Worm (Caenorhabditis elegans) whole organism, L3 larva: ENCODE results near the gene Y110A2AL.1.
"Not testable (repeated sequence)": the region's sequence is repeated elsewhere in the genome, so short reads cannot be mapped to it uniquely, and the experiment has no call there.

ENCODE experiments used
- R02D3.7 ChIP-seq: fragments of 150-350 bp; optimal IDR thresholded peaks from 2 replicates; lab custom pipeline; 2014; ENCODE audit warnings: missing biosample characterization, missing genetic modification characterization
- ZK546.5 ChIP-seq: sonication (generic microtip); optimal IDR thresholded peaks from 2 replicates; lab custom pipeline; 2017; ENCODE audit warnings: missing biosample characterization, missing genetic modification characterization
- aly-2 ChIP-seq: fragments of 150-350 bp; optimal IDR thresholded peaks from 2 replicates; lab custom pipeline; 2014; ENCODE audit warnings: missing biosample characterization, missing genetic modification characterization
- ama-1 ChIP-seq: fragments of 150-350 bp; optimal IDR thresholded peaks from 2 replicates; lab custom pipeline; 2018
- ceh-82 ChIP-seq: fragments of 150-350 bp; optimal IDR thresholded peaks from 2 replicates; lab custom pipeline; 2014; ENCODE audit warnings: missing biosample characterization, missing genetic modification characterization
- ceh-9 ChIP-seq: sonication (generic microtip); optimal IDR thresholded peaks from 2 replicates; lab custom pipeline; 2018; ENCODE audit warnings: missing biosample characterization, missing genetic modification characterization
- daf-12 ChIP-seq: fragments of 150-350 bp; optimal IDR thresholded peaks from 2 replicates; lab custom pipeline; 2014; ENCODE audit warnings: missing biosample characterization, missing genetic modification reagents, missing genetic modification characterization
- egl-27 ChIP-seq: sonication (generic microtip); optimal IDR thresholded peaks from 4 replicates; lab custom pipeline; 2017; ENCODE audit warnings: missing biosample characterization, missing genetic modification reagents, missing genetic modification characterization
- elt-1 ChIP-seq: fragments of 150-350 bp; optimal IDR thresholded peaks from 2 replicates; lab custom pipeline; 2014; ENCODE audit warnings: missing biosample characterization, missing genetic modification characterization
- elt-2 ChIP-seq: sonication (generic microtip); optimal IDR thresholded peaks from 2 replicates; lab custom pipeline; 2016; ENCODE audit warnings: missing genetic modification reagents, mild to moderate bottlenecking, missing genetic modification characterization, missing compliant biosample characterization
- elt-3 ChIP-seq, 3 experiments: fragments of 150-350 bp in 1 of 3; sonication (generic microtip) in 2 of 3; optimal IDR thresholded peaks; 2 replicates in 2 of 3; 4 replicates in 1 of 3; lab custom pipeline; 2014 to 2017; ENCODE audit warnings: missing biosample characterization in 3 of 3, missing genetic modification characterization in 3 of 3
- fkh-10 ChIP-seq: sonication (generic microtip); optimal IDR thresholded peaks from 2 replicates; lab custom pipeline; 2017; ENCODE audit warnings: missing biosample characterization, missing genetic modification reagents, missing genetic modification characterization
- fkh-2 ChIP-seq: fragments of 150-350 bp; optimal IDR thresholded peaks from 2 replicates; lab custom pipeline; 2014; ENCODE audit warnings: missing biosample characterization, missing genetic modification reagents, missing genetic modification characterization
- fos-1 ChIP-seq: fragments of 150-350 bp; optimal IDR thresholded peaks from 2 replicates; lab custom pipeline; 2014; ENCODE audit warnings: missing biosample characterization, missing genetic modification characterization
- jun-1 ChIP-seq: fragments of 150-350 bp; optimal IDR thresholded peaks from 2 replicates; lab custom pipeline; 2014; ENCODE audit warnings: missing biosample characterization, missing genetic modification reagents, missing genetic modification characterization
- lin-15B ChIP-seq: fragments of 150-350 bp; optimal IDR thresholded peaks from 2 replicates; lab custom pipeline; 2014; ENCODE audit warnings: missing biosample characterization, missing genetic modification characterization
- mdl-1 ChIP-seq: fragments of 150-350 bp; optimal IDR thresholded peaks from 2 replicates; lab custom pipeline; 2014; ENCODE audit warnings: missing biosample characterization, missing genetic modification characterization
- mml-1 ChIP-seq: fragments of 150-350 bp; sonication (generic microtip); optimal IDR thresholded peaks from 3 replicates; lab custom pipeline; 2014; ENCODE audit warnings: missing biosample characterization, missing genetic modification characterization
- nfya-1 ChIP-seq: sonication (generic microtip); optimal IDR thresholded peaks from 2 replicates; lab custom pipeline; 2017; ENCODE audit warnings: missing genetic modification characterization, mild to moderate bottlenecking, missing compliant biosample characterization, antibody characterized with exemption, moderate library complexity; ENCODE audit not compliant: insufficient read depth
- nhr-11 ChIP-seq: fragments of 150-350 bp; optimal IDR thresholded peaks from 2 replicates; lab custom pipeline; 2014; ENCODE audit warnings: missing biosample characterization, missing genetic modification characterization
- nhr-28 ChIP-seq: fragments of 150-350 bp; optimal IDR thresholded peaks from 2 replicates; lab custom pipeline; 2014; ENCODE audit warnings: missing biosample characterization, missing genetic modification characterization
- nhr-43 ChIP-seq: sonication (generic microtip); optimal IDR thresholded peaks from 2 replicates; lab custom pipeline; 2016; ENCODE audit warnings: mild to moderate bottlenecking, missing genetic modification characterization, missing compliant biosample characterization; ENCODE audit not compliant: poor library complexity, severe bottlenecking
- nhr-67 ChIP-seq: fragments of 150-350 bp; optimal IDR thresholded peaks from 2 replicates; lab custom pipeline; 2014; ENCODE audit warnings: missing biosample characterization, missing genetic modification characterization
- nhr-76 ChIP-seq: fragments of 150-350 bp; sonication (generic microtip); optimal IDR thresholded peaks from 5 replicates; lab custom pipeline; 2014; ENCODE audit warnings: missing biosample characterization, missing genetic modification characterization
- nhr-77 ChIP-seq: fragments of 150-350 bp; optimal IDR thresholded peaks from 2 replicates; lab custom pipeline; 2014; ENCODE audit warnings: missing biosample characterization, missing genetic modification characterization
- pha-4 ChIP-seq: fragments of 150-350 bp; optimal IDR thresholded peaks from 2 replicates; lab custom pipeline; 2014; ENCODE audit warnings: missing biosample characterization, missing genetic modification reagents, missing genetic modification characterization
- pqm-1 ChIP-seq: fragments of 150-350 bp; optimal IDR thresholded peaks from 2 replicates; lab custom pipeline; 2017; ENCODE audit warnings: missing biosample characterization, missing genetic modification characterization, inconsistent platforms
- skn-1 ChIP-seq: fragments of 150-350 bp; optimal IDR thresholded peaks from 2 replicates; lab custom pipeline; 2014; ENCODE audit warnings: missing biosample characterization, missing genetic modification characterization
- tbx-2 ChIP-seq: sonication (generic microtip); optimal IDR thresholded peaks from 2 replicates; lab custom pipeline; 2016; ENCODE audit warnings: mild to moderate bottlenecking, missing genetic modification characterization, missing compliant biosample characterization
- unc-62 ChIP-seq: fragments of 150-350 bp; sonication (generic microtip); optimal IDR thresholded peaks from 4 replicates; lab custom pipeline; 2014; ENCODE audit warnings: missing biosample characterization, missing genetic modification reagents, missing genetic modification characterization
- zag-1 ChIP-seq: fragments of 150-350 bp; optimal IDR thresholded peaks from 2 replicates; lab custom pipeline; 2014; ENCODE audit warnings: missing biosample characterization, missing genetic modification characterization
- ztf-4 ChIP-seq: fragments of 150-350 bp; optimal IDR thresholded peaks from 2 replicates; lab custom pipeline; 2014; ENCODE audit warnings: missing biosample characterization, missing genetic modification characterization

Y110A2AL.1 gene

ce11 chrII:2839004-2839403 is 35.9 kb upstream of the Y110A2AL.1 start, which contains the start of gene Y110A2AL.4:
TSS of gene Y110A2AL.4 (plus strand) at chrII:2839304.
- TF ChIP-seq nhr-11 (tag; lab: Kevin White, UChicago); ZK546.5; ceh-82 (tag; lab: Kevin White, UChicago): not testable (repeated sequence)

- no peak for TF ChIP-seq ceh-9 (tag; lab: Kevin White, UChicago)
- TF ChIP-seq aly-2 (tag; lab: Kevin White, UChicago): no peak
- no peak for TF ChIP-seq nhr-43
- no peak for TF ChIP-seq nfya-1 (tag; lab: Kevin White, UChicago)
- no peak for TF ChIP-seq tbx-2 (tag; lab: Kevin White, UChicago)
- TF ChIP-seq lin-15B (tag; lab: Kevin White, UChicago): no peak
- TF ChIP-seq skn-1 (tag; lab: Kevin White, UChicago): no peak
- TF ChIP-seq jun-1: no peak
- no peak for TF ChIP-seq elt-1 (tag; lab: Kevin White, UChicago)
- TF ChIP-seq nhr-28: no peak
- TF ChIP-seq elt-3 (tag; optimal IDR thresholded peaks at IDR 0.05; lab: Kevin White, UChicago): no peak
- TF ChIP-seq fkh-2: no peak
- no peak for TF ChIP-seq nhr-76 (tag; lab: Kevin White, UChicago)
- no peak for TF ChIP-seq pqm-1 (tag; lab: Kevin White, UChicago)
Observed at ce11 chrII:2841529-2841928, 33.4 kb upstream of the Y110A2AL.1 start, which contains the start of gene Y110A2AL.6. TSS of gene Y110A2AL.6 (minus strand) at chrII:2841629.

- no peak for TF ChIP-seq ceh-82 (tag; lab: Kevin White, UChicago)
- TF ChIP-seq daf-12 (tag; lab: Kevin White, UChicago): no peak
- TF ChIP-seq ama-1 (lab: Kevin White, UChicago): no peak
- TF ChIP-seq R02D3.7 (tag; lab: Kevin White, UChicago): no peak
- TF ChIP-seq, all 47 proteins: peak for 0
Observed at ce11 chrII:2843088-2843487, 31.8 kb upstream of the Y110A2AL.1 start, which contains the start of gene Y110A2AL.7. TSS of gene Y110A2AL.7 (minus strand) at chrII:2843188.

- TF ChIP-seq elt-2 (tag; lab: Kevin White, UChicago): no peak
- TF ChIP-seq jun-1: no peak
- TF ChIP-seq pha-4 (tag; lab: Kevin White, UChicago): no peak
- no peak for TF ChIP-seq elt-3 (tag; optimal IDR thresholded peaks at IDR 0.05; lab: Kevin White, UChicago)
- TF ChIP-seq fkh-10 (GFP tag; lab: Kevin White, UChicago): no peak
- no peak for TF ChIP-seq fkh-2
- no peak for TF ChIP-seq nhr-77 (tag; lab: Kevin White, UChicago)
- TF ChIP-seq elt-1 (tag; lab: Kevin White, UChicago): no peak
- no peak for TF ChIP-seq ztf-4
- TF ChIP-seq nhr-67 (tag; lab: Kevin White, UChicago): no peak
- TF ChIP-seq R02D3.7 (tag; lab: Kevin White, UChicago): no peak
- TF ChIP-seq, all 47 proteins: peak for 0
Observed at ce11 chrII:2845674-2846073, 29.2 kb upstream of the Y110A2AL.1 start.

- TF ChIP-seq mml-1 (tag; lab: Kevin White, UChicago): no peak
- no peak for TF ChIP-seq mdl-1 (tag; lab: Kevin White, UChicago)
- TF ChIP-seq zag-1 (tag; lab: Kevin White, UChicago): no peak
- no peak for TF ChIP-seq skn-1 (tag; lab: Kevin White, UChicago)
- TF ChIP-seq fos-1 (tag; lab: Kevin White, UChicago): no peak
- no peak for TF ChIP-seq egl-27 (tag; lab: Kevin White, UChicago)
- TF ChIP-seq ceh-9 (tag; lab: Kevin White, UChicago): no peak
Observed at ce11 chrII:2846552-2846951, 28.3 kb upstream of the Y110A2AL.1 start.

ce11 chrII:2852493-2852892 is 22.4 kb upstream of the Y110A2AL.1 start, which contains the start of gene ptc-3:
TSS of gene ptc-3 (minus strand) at chrII:2852593.
- TF ChIP-seq elt-3 (tag; optimal IDR thresholded peaks at IDR 0.05; lab: Kevin White, UChicago) (no peak), ztf-4 (no peak), nhr-67 (tag; lab: Kevin White, UChicago) (no peak), fkh-10 (GFP tag; lab: Kevin White, UChicago) (no peak), nhr-76 (tag; lab: Kevin White, UChicago) (no peak), nhr-11 (tag; lab: Kevin White, UChicago) (no peak), unc-62 (GFP tag; lab: Kevin White, UChicago) (no peak)
- TF ChIP-seq, all 47 proteins: peak for 0
